Worm (Caenorhabditis elegans) whole organism, young adult: ENCODE data around the gene Y75B8A.28.

Experiments used
- B0019.2 ChIP-seq: fragments of 200-800 bp; sonication (Bioruptor generic); conservative IDR thresholded peaks from 2 replicates; pipeline ENCODE4 v1.3.6; 2022; ENCODE audit warnings: missing genetic modification reagents, missing genetic modification characterization, missing compliant biosample characterization
- B0035.1 ChIP-seq: sonication (generic microtip); optimal IDR thresholded peaks from 2 replicates; lab custom pipeline; 2016; ENCODE audit warnings: missing genetic modification characterization, mild to moderate bottlenecking, missing compliant biosample characterization, missing genotype, missing genetic modification reagents
- B0261.1 ChIP-seq: sonication (generic microtip); optimal IDR thresholded peaks from 2 replicates; lab custom pipeline; 2016; ENCODE audit warnings: mild to moderate bottlenecking, missing genetic modification characterization, moderate library complexity, missing compliant biosample characterization
- C06A6.2 ChIP-seq: fragments of 200-800 bp; sonication (Bioruptor generic); conservative IDR thresholded peaks from 2 replicates; pipeline ENCODE4 v1.3.6; 2022; ENCODE audit warnings: missing genetic modification characterization, missing compliant biosample characterization
- C17E4.6 ChIP-seq: fragments of 200-800 bp; sonication (Bioruptor generic); IDR thresholded peaks from 2 replicates; pipeline ENCODE4 v1.3.6; 2022; ENCODE audit warnings: missing genetic modification reagents, missing genetic modification characterization, missing compliant biosample characterization
- F33H1.4 ChIP-seq: fragments of 200-800 bp; sonication (Bioruptor generic); IDR thresholded peaks from 2 replicates; pipeline ENCODE4 v1.3.6; 2022; ENCODE audit warnings: missing genetic modification reagents, missing genetic modification characterization, missing compliant biosample characterization
- K11D2.4 ChIP-seq: fragments of 200-800 bp; sonication (Bioruptor generic); IDR thresholded peaks from 2 replicates; pipeline ENCODE4 v1.3.6; 2022; ENCODE audit warnings: missing genetic modification reagents, missing genetic modification characterization, missing compliant biosample characterization
- K12H6.12 ChIP-seq: fragments of 200-800 bp; sonication (Bioruptor generic); optimal IDR thresholded peaks from 2 replicates; lab custom pipeline; 2018; ENCODE audit warnings: mild to moderate bottlenecking, missing genetic modification characterization, missing compliant biosample characterization
- T07F8.4 ChIP-seq: sonication (generic microtip); optimal IDR thresholded peaks from 2 replicates; lab custom pipeline; 2016; ENCODE audit warnings: mild to moderate bottlenecking, missing genetic modification characterization, moderate library complexity, missing compliant biosample characterization
- Y53G8AR.9 ChIP-seq: fragments of 200-800 bp; sonication (Bioruptor generic); conservative IDR thresholded peaks from 2 replicates; pipeline ENCODE4 v1.3.6; 2022; ENCODE audit warnings: missing genetic modification reagents, missing genetic modification characterization, missing compliant biosample characterization
- Y56A3A.18 ChIP-seq: fragments of 200-800 bp; sonication (Bioruptor generic); IDR thresholded peaks from 2 replicates; pipeline ENCODE4 v1.3.6; 2022; ENCODE audit warnings: missing genetic modification reagents, missing genetic modification characterization, missing compliant biosample characterization
- ZK185.1 ChIP-seq: sonication (generic microtip); optimal IDR thresholded peaks from 2 replicates; lab custom pipeline; 2016; ENCODE audit warnings: mild to moderate bottlenecking, missing genetic modification characterization, missing compliant biosample characterization; ENCODE audit not compliant: poor library complexity, severe bottlenecking
- atf-7 ChIP-seq: sonication (generic microtip); optimal IDR thresholded peaks from 2 replicates; lab custom pipeline; 2017; ENCODE audit warnings: mild to moderate bottlenecking, missing genetic modification characterization, missing compliant biosample characterization
- attf-3 ChIP-seq: fragments of 200-800 bp; sonication (Bioruptor generic); conservative IDR thresholded peaks from 2 replicates; pipeline ENCODE4 v1.3.6; 2022; ENCODE audit warnings: missing genetic modification reagents, missing genetic modification characterization, missing compliant biosample characterization
- attf-5 ChIP-seq: fragments of 200-800 bp; sonication (Bioruptor generic); optimal IDR thresholded peaks from 2 replicates; lab custom pipeline; 2018; ENCODE audit warnings: mild to moderate bottlenecking, missing genetic modification characterization, missing compliant biosample characterization
- cebp-1 ChIP-seq, 2 experiments: fragments of 200-800 bp in 1 of 2; sonication (Bioruptor generic) in 1 of 2; sonication (generic microtip) in 1 of 2; IDR thresholded peaks in 1 of 2; optimal IDR thresholded peaks in 1 of 2; 2 replicates each; pipeline versions ENCODE4 v1.3.6 to Lab custom; 2017 to 2022; ENCODE audit warnings: missing compliant biosample characterization in 2 of 2, missing genetic modification characterization in 2 of 2, mild to moderate bottlenecking in 1 of 2, missing genetic modification reagents in 1 of 2, moderate library complexity in 1 of 2
- ceh-100 ChIP-seq: fragments of 200-800 bp; sonication (Bioruptor generic); IDR thresholded peaks from 2 replicates; pipeline ENCODE4 v1.3.6; 2022; ENCODE audit warnings: missing genetic modification reagents, missing genetic modification characterization, missing compliant biosample characterization
- ceh-27 ChIP-seq: fragments of 200-800 bp; sonication (Bioruptor generic); optimal IDR thresholded peaks from 2 replicates; lab custom pipeline; 2018; ENCODE audit warnings: mild to moderate bottlenecking, missing genetic modification characterization, moderate library complexity, missing compliant biosample characterization
- ceh-40 ChIP-seq: fragments of 200-800 bp; sonication (Bioruptor generic); IDR thresholded peaks from 2 replicates; pipeline ENCODE4 v1.3.6; 2022; ENCODE audit warnings: missing genetic modification characterization, missing compliant biosample characterization
- chd-7 ChIP-seq: sonication (generic microtip); optimal IDR thresholded peaks from 2 replicates; lab custom pipeline; 2016; ENCODE audit warnings: mild to moderate bottlenecking, missing genetic modification characterization, moderate library complexity, missing compliant biosample characterization
- egl-44 ChIP-seq: fragments of 200-800 bp; sonication (Bioruptor generic); IDR thresholded peaks from 2 replicates; pipeline ENCODE4 v1.3.6; 2022; ENCODE audit warnings: missing genetic modification reagents, missing genetic modification characterization, missing compliant biosample characterization
- egrh-3 ChIP-seq: fragments of 200-800 bp; sonication (Bioruptor generic); IDR thresholded peaks from 2 replicates; pipeline ENCODE4 v1.3.6; 2022; ENCODE audit warnings: missing genetic modification reagents, missing genetic modification characterization, missing compliant biosample characterization
- ekl-4 ChIP-seq: fragments of 200-800 bp; sonication (Bioruptor generic); IDR thresholded peaks from 2 replicates; pipeline ENCODE4 v1.3.6; 2022; ENCODE audit warnings: missing genetic modification reagents, missing genetic modification characterization, missing compliant biosample characterization
- hmg-1.2 ChIP-seq: fragments of 200-800 bp; sonication (Bioruptor generic); IDR thresholded peaks from 2 replicates; pipeline ENCODE4 v1.3.6; 2022; ENCODE audit warnings: missing genetic modification reagents, missing genetic modification characterization, missing compliant biosample characterization
- hrde-1 ChIP-seq: sonication (generic microtip); optimal IDR thresholded peaks from 2 replicates; lab custom pipeline; 2016; ENCODE audit warnings: missing genetic modification characterization, mild to moderate bottlenecking, missing compliant biosample characterization, moderate library complexity, missing genotype, missing genetic modification reagents, borderline replicate concordance
- hsf-1 ChIP-seq: fragments of 200-800 bp; sonication (Bioruptor generic); IDR thresholded peaks from 2 replicates; pipeline ENCODE4 v1.3.6; 2022; ENCODE audit warnings: missing genetic modification reagents, missing genetic modification characterization, missing compliant biosample characterization
- let-526 ChIP-seq: fragments of 200-800 bp; sonication (Bioruptor generic); IDR thresholded peaks from 2 replicates; pipeline ENCODE4 v1.3.6; 2022; ENCODE audit warnings: missing genetic modification reagents, missing genetic modification characterization, missing compliant biosample characterization
- lin-26 ChIP-seq: fragments of 200-800 bp; sonication (Bioruptor generic); IDR thresholded peaks from 2 replicates; pipeline ENCODE4 v1.3.6; 2022; ENCODE audit warnings: missing genetic modification reagents, missing genetic modification characterization, missing compliant biosample characterization
- lin-35 ChIP-seq, 3 experiments: fragments of 150-350 bp in 2 of 3; sonication (generic microtip) in 1 of 3; optimal IDR thresholded peaks; 2 replicates each; lab custom pipeline; 2014 to 2018; ENCODE audit warnings: missing biosample characterization in 3 of 3, missing genetic modification characterization in 3 of 3, missing genetic modification reagents in 3 of 3
- madf-3 ChIP-seq: fragments of 200-800 bp; sonication (Bioruptor generic); IDR thresholded peaks from 2 replicates; pipeline ENCODE4 v1.3.6; 2022; ENCODE audit warnings: missing genetic modification reagents, missing genetic modification characterization, missing compliant biosample characterization
- madf-6 ChIP-seq: fragments of 200-800 bp; sonication (Bioruptor generic); IDR thresholded peaks from 2 replicates; pipeline ENCODE4 v1.3.6; 2022; ENCODE audit warnings: missing genetic modification reagents, missing genetic modification characterization, missing compliant biosample characterization
- mcd-1 ChIP-seq: fragments of 200-800 bp; sonication (Bioruptor generic); IDR thresholded peaks from 2 replicates; pipeline ENCODE4 v1.3.6; 2022; ENCODE audit warnings: missing genetic modification reagents, missing genetic modification characterization, missing compliant biosample characterization
- mes-4 ChIP-seq: sonication (generic microtip); optimal IDR thresholded peaks from 2 replicates; lab custom pipeline; 2016; ENCODE audit warnings: missing genotype, missing genetic modification characterization, missing compliant biosample characterization
- nfya-2 ChIP-seq: fragments of 200-800 bp; sonication (Bioruptor generic); IDR thresholded peaks from 2 replicates; pipeline ENCODE4 v1.3.6; 2022; ENCODE audit warnings: missing genetic modification reagents, missing genetic modification characterization, missing compliant biosample characterization
- nhr-27 ChIP-seq: fragments of 200-800 bp; sonication (Bioruptor generic); optimal IDR thresholded peaks from 2 replicates; lab custom pipeline; 2018; ENCODE audit warnings: mild to moderate bottlenecking, missing genetic modification characterization, moderate library complexity, missing compliant biosample characterization
- rcor-1 ChIP-seq: fragments of 200-800 bp; sonication (Bioruptor generic); IDR thresholded peaks from 2 replicates; pipeline ENCODE4 v1.3.6; 2022; ENCODE audit warnings: missing genetic modification reagents, missing genetic modification characterization, missing compliant biosample characterization
- repo-1 ChIP-seq: sonication (generic microtip); optimal IDR thresholded peaks from 2 replicates; lab custom pipeline; 2017; ENCODE audit warnings: mild to moderate bottlenecking, missing genetic modification characterization, missing compliant biosample characterization
- snpc-3.4 ChIP-seq: sonication (generic microtip); optimal IDR thresholded peaks from 2 replicates; lab custom pipeline; 2017; ENCODE audit warnings: missing genetic modification characterization, mild to moderate bottlenecking, missing compliant biosample characterization, antibody characterized with exemption, moderate library complexity, missing genotype, missing genetic modification reagents
- somi-1 ChIP-seq: fragments of 200-800 bp; sonication (Bioruptor generic); optimal IDR thresholded peaks from 2 replicates; lab custom pipeline; 2018; ENCODE audit warnings: mild to moderate bottlenecking, missing genetic modification characterization, missing compliant biosample characterization
- tbp1 ChIP-seq: fragments of 200-800 bp; sonication (Bioruptor generic); optimal IDR thresholded peaks from 2 replicates; lab custom pipeline; 2018; ENCODE audit warnings: mild to moderate bottlenecking, missing genetic modification characterization, missing compliant biosample characterization
- tbx-9 ChIP-seq: sonication (generic microtip); optimal IDR thresholded peaks from 2 replicates; lab custom pipeline; 2016; ENCODE audit warnings: borderline replicate concordance, missing genetic modification characterization, inconsistent platforms, missing compliant biosample characterization
- xnd-1 ChIP-seq: sonication (generic microtip); optimal IDR thresholded peaks from 2 replicates; lab custom pipeline; 2016; ENCODE audit warnings: missing genotype, missing genetic modification reagents, missing genetic modification characterization, missing compliant biosample characterization
- zim-3 ChIP-seq: sonication (generic microtip); optimal IDR thresholded peaks from 2 replicates; lab custom pipeline; 2017; ENCODE audit warnings: mild to moderate bottlenecking, missing genetic modification characterization, moderate library complexity, missing compliant biosample characterization
- ztf-22 ChIP-seq: fragments of 200-800 bp; sonication (Bioruptor generic); optimal IDR thresholded peaks from 2 replicates; lab custom pipeline; 2018; ENCODE audit warnings: mild to moderate bottlenecking, missing genetic modification characterization, moderate library complexity, missing compliant biosample characterization
- ztf-3 ChIP-seq: fragments of 200-800 bp; sonication (Bioruptor generic); optimal IDR thresholded peaks from 2 replicates; lab custom pipeline; 2018; ENCODE audit warnings: mild to moderate bottlenecking, missing genetic modification characterization, missing compliant biosample characterization

The Y75B8A.28 gene

ce11 chrIII:12370011-12370506, 51.2 kb downstream of the Y75B8A.28 start, which contains the start of gene rpt-6 (continued):
- TF ChIP-seq hmg-1.2: no peak
- TF ChIP-seq lin-35 (GFP tag; optimal IDR thresholded peaks at IDR 0.05; lab: Kevin White, UChicago): peak in 1 of 3 experiments; percentile 45
- 0 out of 2 replicates have a peak, but pooled peaks have one; percentile 28 for TF ChIP-seq F33H1.4 (GFP tag; lab: Robert Waterston, UW)
- TF ChIP-seq cebp-1 (GFP tag; IDR thresholded peaks at IDR 0.05; lab: Robert Waterston, UW): no peak
- TF ChIP-seq cebp-1 (tag; optimal IDR thresholded peaks at IDR 0.05; lab: Kevin White, UChicago): peak; percentile 30
- no peak for TF ChIP-seq ztf-22 (GFP tag; lab: Kevin White, UChicago)
- peak; percentile 26; the same call in 1 of the 2 replicates for TF ChIP-seq ceh-100 (GFP tag; lab: Robert Waterston, UW)
- TF ChIP-seq somi-1 (GFP tag; lab: Kevin White, UChicago): no peak
- no peak for TF ChIP-seq mes-4 (tag; lab: Kevin White, UChicago)
- TF ChIP-seq attf-5 (GFP tag; lab: Kevin White, UChicago): no peak
- TF ChIP-seq nhr-27: no peak
- TF ChIP-seq K12H6.12: no peak
- TF ChIP-seq egrh-3 (GFP tag; lab: Robert Waterston, UW): no peak
- no peak for TF ChIP-seq hsf-1 (GFP tag; lab: Robert Waterston, UW)
- no peak for TF ChIP-seq atf-7 (tag; lab: Kevin White, UChicago)
- TF ChIP-seq ztf-3 (GFP tag; lab: Kevin White, UChicago): no peak
- TF ChIP-seq ekl-4 (GFP tag; lab: Robert Waterston, UW): no peak
- no peak for TF ChIP-seq C17E4.6
- no peak for TF ChIP-seq B0035.1 (tag; lab: Kevin White, UChicago)
- TF ChIP-seq let-526 (GFP tag; lab: Robert Waterston, UW): no peak
- no peak for TF ChIP-seq tbx-9 (tag; lab: Kevin White, UChicago)
- TF ChIP-seq B0261.1: no peak
- TF ChIP-seq chd-7: no peak
- no peak for TF ChIP-seq T07F8.4 (tag; lab: Kevin White, UChicago)
- peak; percentile 50 for TF ChIP-seq snpc-3.4 (tag; lab: Kevin White, UChicago)
- TF ChIP-seq hrde-1 (tag; lab: Kevin White, UChicago): no peak
- TF ChIP-seq ceh-40 (GFP tag; lab: Robert Waterston, UW): no peak
- TF ChIP-seq ZK185.1: no peak
- TF ChIP-seq xnd-1: no peak
- no peak for TF ChIP-seq Y53G8AR.9
- no peak for TF ChIP-seq C06A6.2 (GFP tag; lab: Robert Waterston, UW)
- TF ChIP-seq rcor-1 (GFP tag; lab: Robert Waterston, UW): no peak
- TF ChIP-seq lin-26: no peak
- TF ChIP-seq Y56A3A.18 (GFP tag; lab: Robert Waterston, UW): no peak
- no peak for TF ChIP-seq attf-3 (GFP tag; lab: Robert Waterston, UW)
- TF ChIP-seq, all 124 proteins: peak for 17

- TF ChIP-seq atf-7 (tag; lab: Kevin White, UChicago) (no peak), mcd-1 (peak; percentile 7; the same call in 1 of the 2 replicates), K11D2.4 (GFP tag; lab: Robert Waterston, UW) (no peak), B0019.2 (no peak), ztf-3 (GFP tag; lab: Kevin White, UChicago) (no peak), madf-6 (peak; percentile 43; the same call in 1 of the 2 replicates), egl-44 (no peak), zim-3 (no peak), ceh-27 (GFP tag; lab: Kevin White, UChicago) (no peak), madf-3 (GFP tag; lab: Robert Waterston, UW) (peak; percentile 76), tbp1 (GFP tag; lab: Kevin White, UChicago) (no peak), lin-26 (0 out of 2 replicates have a peak, but pooled peaks have one; percentile 16), nfya-2 (no peak), repo-1 (tag; lab: Kevin White, UChicago) (no peak)
These were observed 53.5 kb downstream of the Y75B8A.28 start for ce11 chrIII:12372080-12373065.
